Worm (Caenorhabditis elegans): ENCODE measurements around the gene Y7A5A.7.

DNA sequence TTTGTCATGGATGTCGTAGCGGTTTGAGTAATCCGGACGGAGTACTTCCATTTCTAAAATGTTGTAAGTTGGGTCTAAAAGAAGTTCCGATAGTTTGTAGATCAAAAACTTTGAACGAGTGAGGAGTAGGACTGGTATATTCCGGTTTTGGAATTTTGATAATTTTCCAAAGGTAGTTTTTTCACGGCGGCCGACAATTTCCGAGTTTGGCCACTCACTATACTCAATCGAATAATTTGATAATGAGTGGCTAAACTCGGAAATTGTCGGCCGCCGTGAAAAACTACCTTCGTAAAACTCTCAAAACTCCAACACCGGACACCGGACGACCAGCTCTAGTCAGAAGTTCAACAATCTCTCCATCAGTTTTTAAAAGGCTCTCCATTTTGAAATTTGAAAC lies 40.4 kb upstream of the Y7A5A.7 start:
- TF ChIP-seq tbx-11 (GFP tag; IDR thresholded peaks at IDR 0.05) (no peak), aly-1 (tag; optimal IDR thresholded peaks at IDR 0.05) (no peak), ama-1 (optimal IDR thresholded peaks at IDR 0.05) (no peak), hnd-1 (tag; optimal IDR thresholded peaks at IDR 0.05) (no peak), hmg-4 (GFP tag; optimal IDR thresholded peaks at IDR 0.05) (no peak), hmbx-1 (tag; optimal IDR thresholded peaks at IDR 0.05) (no peak), pes-1 (GFP tag; IDR thresholded peaks at IDR 0.05) (no peak), scrt-1 (GFP tag; IDR thresholded peaks at IDR 0.05) (no peak), tra-4 (tag; optimal IDR thresholded peaks at IDR 0.05) (no peak), flt-1 (GFP tag; IDR thresholded peaks at IDR 0.05) (no peak)

Data from whole organism, early embryonic.